Fruit fly (Drosophila melanogaster) whole organism, prepupa: Measurements from ENCODE around the gene CG33230.

Experiments used
- Blimp-1 ChIP-seq: fragments of 200-800 bp; sonication (Bioruptor generic); optimal IDR thresholded peaks from 3 replicates; lab custom pipeline; 2017; ENCODE audit warnings: missing biosample characterization, missing genetic modification characterization, mild to moderate bottlenecking, moderate library complexity, missing genetic modification reagents
- CG10631 ChIP-seq: fragments of 200-800 bp; sonication (Bioruptor generic); optimal IDR thresholded peaks from 2 replicates; lab custom pipeline; 2016; ENCODE audit warnings: missing biosample characterization, missing genetic modification characterization
- CG11294 ChIP-seq: fragments of 200-800 bp; sonication (Bioruptor generic); IDR thresholded peaks from 2 replicates; pipeline ENCODE4 v1.3.6; 2022; ENCODE audit warnings: missing biosample characterization, missing genetic modification characterization
- CG11762 ChIP-seq: fragments of 200-800 bp; sonication (Bioruptor generic); optimal IDR thresholded peaks from 3 replicates; lab custom pipeline; 2016; ENCODE audit warnings: missing biosample characterization, missing genetic modification characterization; ENCODE audit not compliant: insufficient read depth
- CG11902 ChIP-seq: fragments of 200-800 bp; sonication (Bioruptor generic); optimal IDR thresholded peaks from 3 replicates; lab custom pipeline; 2016; ENCODE audit warnings: missing biosample characterization, missing genetic modification characterization
- CG15336 ChIP-seq: fragments of 200-800 bp; sonication (Bioruptor generic); IDR thresholded peaks from 2 replicates; pipeline ENCODE4 v1.3.6; 2022; ENCODE audit warnings: missing biosample characterization, missing genetic modification characterization
- CG3032 ChIP-seq: fragments of 200-800 bp; optimal IDR thresholded peaks from 2 replicates; lab custom pipeline; 2019; ENCODE audit warnings: missing biosample characterization, mild to moderate bottlenecking, missing genetic modification characterization, moderate library complexity
- CG31627 ChIP-seq: fragments of 200-800 bp; sonication (Bioruptor generic); optimal IDR thresholded peaks from 3 replicates; lab custom pipeline; 2016; ENCODE audit warnings: missing biosample characterization, missing genetic modification characterization
- CG32006 ChIP-seq: fragments of 200-800 bp; sonication (Bioruptor generic); optimal IDR thresholded peaks from 3 replicates; lab custom pipeline; 2017; ENCODE audit warnings: missing biosample characterization, mild to moderate bottlenecking, missing genetic modification characterization
- CG34406 ChIP-seq: fragments of 200-800 bp; sonication (Bioruptor generic); optimal IDR thresholded peaks from 3 replicates; lab custom pipeline; 2016; ENCODE audit warnings: missing biosample characterization, missing genetic modification characterization
- CG3919 ChIP-seq: fragments of 200-800 bp; sonication (Bioruptor generic); optimal IDR thresholded peaks from 3 replicates; lab custom pipeline; 2016; ENCODE audit warnings: missing biosample characterization, missing genetic modification characterization
- CG4318 ChIP-seq: fragments of 200-800 bp; sonication (Bioruptor generic); optimal IDR thresholded peaks from 3 replicates; lab custom pipeline; 2017; ENCODE audit warnings: missing biosample characterization, mild to moderate bottlenecking, missing genetic modification characterization
- CG6276 ChIP-seq: fragments of 200-800 bp; sonication (Bioruptor generic); optimal IDR thresholded peaks from 2 replicates; lab custom pipeline; 2017; ENCODE audit warnings: missing biosample characterization, mild to moderate bottlenecking, missing genetic modification characterization
- CG6792 ChIP-seq: fragments of 200-800 bp; sonication (Bioruptor generic); optimal IDR thresholded peaks from 3 replicates; lab custom pipeline; 2016; ENCODE audit warnings: missing biosample characterization, missing genetic modification characterization
- CG6854 ChIP-seq: fragments of 200-800 bp; sonication (Bioruptor generic); optimal IDR thresholded peaks from 2 replicates; lab custom pipeline; 2017; ENCODE audit warnings: missing biosample characterization, mild to moderate bottlenecking, missing genetic modification characterization
- CG7368 ChIP-seq: fragments of 200-800 bp; sonication (Bioruptor generic); optimal IDR thresholded peaks from 3 replicates; lab custom pipeline; 2016; ENCODE audit warnings: missing biosample characterization, missing genetic modification characterization
- CG8119 ChIP-seq: fragments of 200-800 bp; sonication (Bioruptor generic); IDR thresholded peaks from 3 replicates; pipeline ENCODE4 v1.3.6; 2022; ENCODE audit warnings: missing biosample characterization, missing genetic modification characterization
- CG8319 ChIP-seq: fragments of 200-800 bp; sonication (Bioruptor generic); optimal IDR thresholded peaks from 3 replicates; lab custom pipeline; 2016; ENCODE audit warnings: missing biosample characterization, missing genetic modification characterization
- CG8632 ChIP-seq: fragments of 200-800 bp; sonication (Bioruptor generic); optimal IDR thresholded peaks from 3 replicates; lab custom pipeline; 2016; ENCODE audit warnings: missing biosample characterization, missing genetic modification characterization
- CG9139 ChIP-seq: fragments of 200-800 bp; sonication (Bioruptor generic); optimal IDR thresholded peaks from 3 replicates; lab custom pipeline; 2017; ENCODE audit warnings: missing biosample characterization, mild to moderate bottlenecking, missing genetic modification characterization
- Eip75B ChIP-seq: fragments of 200-800 bp; sonication (Bioruptor generic); optimal IDR thresholded peaks from 3 replicates; lab custom pipeline; 2016; ENCODE audit warnings: missing biosample characterization, missing genetic modification characterization
- Eip78C ChIP-seq: fragments of 200-800 bp; sonication (Bioruptor generic); peaks from one replicate; lab custom pipeline; 2016; ENCODE audit warnings: missing biosample characterization, missing genetic modification characterization
- Eip93F ChIP-seq: fragments of 200-800 bp; sonication (Bioruptor generic); optimal IDR thresholded peaks from 2 replicates; lab custom pipeline; 2016; ENCODE audit warnings: missing biosample characterization, mild to moderate bottlenecking, missing genetic modification characterization
- Ets21C ChIP-seq: fragments of 200-800 bp; sonication (Bioruptor generic); optimal IDR thresholded peaks from 3 replicates; lab custom pipeline; 2016; ENCODE audit warnings: missing biosample characterization, missing genetic modification characterization
- Ets96B ChIP-seq: fragments of 200-800 bp; optimal IDR thresholded peaks from 2 replicates; lab custom pipeline; 2019; ENCODE audit warnings: missing biosample characterization, mild to moderate bottlenecking, missing genetic modification characterization, moderate library complexity
- Gug ChIP-seq: fragments of 200-800 bp; sonication (Bioruptor generic); IDR thresholded peaks from 2 replicates; pipeline ENCODE4 v1.3.6; 2022; ENCODE audit warnings: missing biosample characterization, missing genetic modification characterization
- Hr38 ChIP-seq: sonication (Bioruptor generic); optimal IDR thresholded peaks from 2 replicates; lab custom pipeline; 2016; ENCODE audit warnings: missing biosample characterization, missing genetic modification characterization
- Hr39 ChIP-seq: fragments of 200-800 bp; sonication (Bioruptor generic); optimal IDR thresholded peaks from 2 replicates; lab custom pipeline; 2016; ENCODE audit warnings: missing biosample characterization, missing genetic modification characterization
- Hr4 ChIP-seq: fragments of 200-800 bp; sonication (Bioruptor generic); optimal IDR thresholded peaks from 3 replicates; lab custom pipeline; 2016; ENCODE audit warnings: missing biosample characterization, missing genetic modification characterization
- Lpt ChIP-seq: fragments of 200-800 bp; sonication (Bioruptor generic); optimal IDR thresholded peaks from 3 replicates; lab custom pipeline; 2016; ENCODE audit warnings: missing biosample characterization, missing genetic modification characterization
- Met ChIP-seq: fragments of 200-800 bp; sonication (Bioruptor generic); optimal IDR thresholded peaks from 3 replicates; lab custom pipeline; 2016; ENCODE audit warnings: missing biosample characterization, missing genetic modification characterization
- OdsH ChIP-seq: fragments of 200-800 bp; sonication (Bioruptor generic); optimal IDR thresholded peaks from 3 replicates; lab custom pipeline; 2016; ENCODE audit warnings: missing biosample characterization, missing genetic modification characterization
- Smox ChIP-seq: fragments of 200-800 bp; sonication (Bioruptor generic); optimal IDR thresholded peaks from 3 replicates; lab custom pipeline; 2016; ENCODE audit warnings: missing biosample characterization, missing genetic modification characterization
- Sox102F ChIP-seq: fragments of 200-800 bp; sonication (Bioruptor generic); optimal IDR thresholded peaks from 2 replicates; lab custom pipeline; 2016; ENCODE audit warnings: missing biosample characterization, mild to moderate bottlenecking, missing genetic modification characterization
- Sox14 ChIP-seq: fragments of 200-800 bp; sonication (Bioruptor generic); optimal IDR thresholded peaks from 3 replicates; lab custom pipeline; 2016; ENCODE audit warnings: missing biosample characterization, missing genetic modification characterization
- Sox15 ChIP-seq: fragments of 200-800 bp; sonication (Bioruptor generic); optimal IDR thresholded peaks from 3 replicates; lab custom pipeline; 2016; ENCODE audit warnings: missing biosample characterization, missing genetic modification characterization
- achi ChIP-seq: fragments of 200-800 bp; sonication (Bioruptor generic); optimal IDR thresholded peaks from 3 replicates; lab custom pipeline; 2016; ENCODE audit warnings: missing biosample characterization, missing genetic modification characterization
- acj6 ChIP-seq: fragments of 200-800 bp; sonication (Bioruptor generic); optimal IDR thresholded peaks from 3 replicates; lab custom pipeline; 2016; ENCODE audit warnings: missing biosample characterization, missing genetic modification characterization
- cyc ChIP-seq: fragments of 200-800 bp; sonication (Bioruptor generic); optimal IDR thresholded peaks from 3 replicates; lab custom pipeline; 2016; ENCODE audit warnings: missing biosample characterization, missing genetic modification characterization
- dac ChIP-seq: fragments of 200-800 bp; sonication (Bioruptor generic); optimal IDR thresholded peaks from 2 replicates; lab custom pipeline; 2017; ENCODE audit warnings: missing biosample characterization, mild to moderate bottlenecking, missing genetic modification characterization
- dsx ChIP-seq: fragments of 200-800 bp; optimal IDR thresholded peaks from 3 replicates; lab custom pipeline; 2019; ENCODE audit warnings: missing biosample characterization, mild to moderate bottlenecking, missing genetic modification characterization, moderate library complexity; ENCODE audit not compliant: poor library complexity, severe bottlenecking
- esn ChIP-seq: fragments of 200-800 bp; sonication (Bioruptor generic); optimal IDR thresholded peaks from 2 replicates; lab custom pipeline; 2016; ENCODE audit warnings: missing biosample characterization, mild to moderate bottlenecking, missing genetic modification characterization, moderate library complexity
- fd59A ChIP-seq: fragments of 200-800 bp; sonication (Bioruptor generic); optimal IDR thresholded peaks from 2 replicates; lab custom pipeline; 2017; ENCODE audit warnings: missing biosample characterization, mild to moderate bottlenecking, missing genetic modification characterization, missing genetic modification reagents
- fd85E ChIP-seq: fragments of 200-800 bp; sonication (Bioruptor generic); optimal IDR thresholded peaks from 3 replicates; lab custom pipeline; 2016; ENCODE audit warnings: missing biosample characterization, missing genetic modification characterization
- fkh ChIP-seq: fragments of 200-800 bp; sonication (Bioruptor generic); optimal IDR thresholded peaks from 3 replicates; lab custom pipeline; 2017; ENCODE audit warnings: missing biosample characterization, mild to moderate bottlenecking, missing genetic modification characterization, moderate library complexity
- lz ChIP-seq: fragments of 200-800 bp; sonication (Bioruptor generic); optimal IDR thresholded peaks from 3 replicates; lab custom pipeline; 2016; ENCODE audit warnings: missing biosample characterization, missing genetic modification characterization
- net ChIP-seq: fragments of 200-800 bp; sonication (Bioruptor generic); optimal IDR thresholded peaks from 3 replicates; lab custom pipeline; 2016; ENCODE audit warnings: missing biosample characterization, missing genetic modification characterization
- pdm3 ChIP-seq: fragments of 200-800 bp; sonication (Bioruptor generic); optimal IDR thresholded peaks from 3 replicates; lab custom pipeline; 2016; ENCODE audit warnings: missing biosample characterization, missing genetic modification characterization
- salr ChIP-seq, 2 experiments: fragments of 200-800 bp; sonication (Bioruptor generic); optimal IDR thresholded peaks; 3 replicates each; lab custom pipeline; 2016 to 2018; ENCODE audit warnings: missing biosample characterization in 2 of 2, missing genetic modification characterization in 2 of 2, mild to moderate bottlenecking in 1 of 2
- spab ChIP-seq: fragments of 200-800 bp; sonication (Bioruptor generic); optimal IDR thresholded peaks from 2 replicates; lab custom pipeline; 2017; ENCODE audit warnings: missing biosample characterization, mild to moderate bottlenecking, missing genetic modification characterization, missing genetic modification reagents
- svp ChIP-seq: fragments of 200-800 bp; sonication (Bioruptor generic); peaks from one replicate; lab custom pipeline; 2016; ENCODE audit warnings: missing biosample characterization, missing genetic modification characterization
- topi ChIP-seq: fragments of 200-800 bp; sonication (Bioruptor generic); optimal IDR thresholded peaks from 3 replicates; lab custom pipeline; 2016; ENCODE audit warnings: missing biosample characterization, missing genetic modification characterization
- vri ChIP-seq: fragments of 200-800 bp; sonication (Bioruptor generic); optimal IDR thresholded peaks from 3 replicates; lab custom pipeline; 2016; ENCODE audit warnings: missing biosample characterization, mild to moderate bottlenecking, missing genetic modification characterization

CG33230 gene

dm6 chr3L:1584003-1584402, 34.2 kb upstream of the CG33230 start:
- no peak for TF ChIP-seq fd85E (GFP tag; lab: Kevin White, UChicago)
- peak; percentile 47 for TF ChIP-seq CG6276 (GFP tag; lab: Kevin White, UChicago)
- peak; percentile 60 for TF ChIP-seq net (GFP tag; lab: Kevin White, UChicago)
- peak; percentile 87 for TF ChIP-seq CG8119 (GFP tag; lab: Robert Waterston, UW)
- peak; percentile 15 for TF ChIP-seq CG31627 (GFP tag; lab: Kevin White, UChicago)
- TF ChIP-seq svp, result peak; percentile 37
- peak; percentile 12 for TF ChIP-seq achi (GFP tag; lab: Kevin White, UChicago)
- TF ChIP-seq CG11294 (GFP tag; lab: Robert Waterston, UW), result peak; percentile 76
- peak; percentile 0 for TF ChIP-seq lz (GFP tag; lab: Kevin White, UChicago)
- no peak for TF ChIP-seq CG11902
- peak; percentile 46 for TF ChIP-seq Hr39
- peak; percentile 31 for TF ChIP-seq Eip75B (GFP tag; lab: Kevin White, UChicago)
- peak; percentile 69 for TF ChIP-seq pdm3 (GFP tag; lab: Kevin White, UChicago)
- TF ChIP-seq Sox102F (GFP tag; lab: Kevin White, UChicago), result peak; percentile 7
- TF ChIP-seq Smox (GFP tag; lab: Kevin White, UChicago), result peak; percentile 12
- TF ChIP-seq CG9139, result no peak
- no peak for TF ChIP-seq CG8632 (GFP tag; lab: Kevin White, UChicago)
- TF ChIP-seq dac (GFP tag; lab: Kevin White, UChicago), result peak; percentile 65
- peak; percentile 77 for TF ChIP-seq CG4318 (GFP tag; lab: Kevin White, UChicago)
- peak; percentile 13 for TF ChIP-seq CG34406 (GFP tag; lab: Kevin White, UChicago)
- TF ChIP-seq OdsH, result peak; percentile 70
- TF ChIP-seq CG10631 (GFP tag; lab: Kevin White, UChicago), result peak; percentile 53
- peak; percentile 92 for TF ChIP-seq Hr4
- no peak for TF ChIP-seq CG8319 (GFP tag; lab: Kevin White, UChicago)
- peak; percentile 91 for TF ChIP-seq CG32006 (GFP tag; lab: Kevin White, UChicago)
- no peak for TF ChIP-seq CG7368 (GFP tag; lab: Kevin White, UChicago)
- peak; percentile 4 for TF ChIP-seq vri
- peak; percentile 8 for TF ChIP-seq CG3919 (GFP tag; lab: Kevin White, UChicago)
- no peak for TF ChIP-seq Ets21C (GFP tag; lab: Kevin White, UChicago)
- peak; percentile 90 for TF ChIP-seq CG15336 (GFP tag; lab: Robert Waterston, UW)
- no peak for TF ChIP-seq Ets96B (tag; lab: Kevin White, UChicago)
- no peak for TF ChIP-seq CG6854 (GFP tag; lab: Kevin White, UChicago)
- no peak for TF ChIP-seq CG6792
- TF ChIP-seq fd59A (GFP tag; lab: Kevin White, UChicago), result no peak
- TF ChIP-seq Lpt (GFP tag; lab: Kevin White, UChicago), result peak; percentile 83
- TF ChIP-seq cyc (GFP tag; lab: Kevin White, UChicago), result no peak
- peak; percentile 32 for TF ChIP-seq Met (GFP tag; lab: Kevin White, UChicago)
- peak; percentile 3 for TF ChIP-seq CG3032 (tag; lab: Kevin White, UChicago)
- TF ChIP-seq esn (GFP tag; lab: Kevin White, UChicago), result peak; percentile 22
- TF ChIP-seq Eip78C (GFP tag; lab: Kevin White, UChicago), result peak; percentile 88
- TF ChIP-seq Gug (GFP tag; lab: Robert Waterston, UW), result peak; percentile 88
- TF ChIP-seq fkh (GFP tag; lab: Kevin White, UChicago), result no peak
- TF ChIP-seq Sox15, result no peak
- TF ChIP-seq dsx, result no peak
- peak; percentile 72 for TF ChIP-seq Sox14 (GFP tag; lab: Kevin White, UChicago)
- peak; percentile 61 for TF ChIP-seq acj6
- TF ChIP-seq CG11762 (GFP tag; lab: Kevin White, UChicago), result no peak
- no peak for TF ChIP-seq spab
- TF ChIP-seq Eip93F (GFP tag; lab: Kevin White, UChicago), result no peak
- TF ChIP-seq Hr38, result no peak
- TF ChIP-seq salr (GFP tag; optimal IDR thresholded peaks at IDR 0.05; lab: Kevin White, UChicago), result peak in 1 of 2 experiments; percentile 68
- no peak for TF ChIP-seq topi (GFP tag; lab: Kevin White, UChicago)
- no peak for TF ChIP-seq Blimp-1 (GFP tag; lab: Kevin White, UChicago)
